Worm (Caenorhabditis elegans) whole organism, L1 larva: ENCODE results near the gene F12A10.9.

Experiments used
- Y116A8C.19 ChIP-seq: sonication (generic microtip); optimal IDR thresholded peaks from 2 replicates; lab custom pipeline; 2016; ENCODE audit warnings: missing compliant biosample characterization, missing genetic modification characterization, borderline replicate concordance
- aly-2 ChIP-seq: fragments of 150-350 bp; optimal IDR thresholded peaks from 2 replicates; lab custom pipeline; 2014; ENCODE audit warnings: missing biosample characterization, missing genetic modification characterization
- ama-1 ChIP-seq: fragments of 150-350 bp; optimal IDR thresholded peaks from 2 replicates; lab custom pipeline; 2014
- blmp-1 ChIP-seq: fragments of 150-350 bp; optimal IDR thresholded peaks from 2 replicates; lab custom pipeline; 2014; ENCODE audit warnings: missing biosample characterization, missing genetic modification characterization
- ceh-8 ChIP-seq: fragments of 200-800 bp; sonication (Bioruptor generic); optimal IDR thresholded peaks from 2 replicates; lab custom pipeline; 2018; ENCODE audit warnings: mild to moderate bottlenecking, missing genetic modification characterization, moderate library complexity, missing compliant biosample characterization
- ceh-88 ChIP-seq: fragments of 200-800 bp; sonication (Bioruptor generic); IDR thresholded peaks from 2 replicates; pipeline ENCODE4 v1.3.6; 2022; ENCODE audit warnings: missing genetic modification characterization, missing compliant biosample characterization
- ces-1 ChIP-seq: fragments of 150-350 bp; optimal IDR thresholded peaks from 2 replicates; lab custom pipeline; 2014; ENCODE audit warnings: missing biosample characterization, missing genetic modification reagents, missing genetic modification characterization
- dsc-1 ChIP-seq: sonication (generic microtip); optimal IDR thresholded peaks from 2 replicates; lab custom pipeline; 2016; ENCODE audit warnings: mild to moderate bottlenecking, missing genetic modification characterization, missing compliant biosample characterization
- efl-1 ChIP-seq, 4 experiments: fragments of 150-350 bp; optimal IDR thresholded peaks in 3 of 4; peaks in 1 of 4; 1 replicate in 1 of 4; 2 replicates in 3 of 4; lab custom pipeline; 2014; ENCODE audit warnings: missing biosample characterization in 2 of 4, missing genetic modification characterization in 2 of 4, missing genetic modification reagents in 2 of 4
- egl-13 ChIP-seq: sonication (generic microtip); optimal IDR thresholded peaks from 2 replicates; lab custom pipeline; 2016; ENCODE audit warnings: missing genotype, missing genetic modification reagents, missing genetic modification characterization, missing compliant biosample characterization
- elt-3 ChIP-seq, 6 experiments: fragments of 150-350 bp in 1 of 6; sonication (generic microtip); optimal IDR thresholded peaks; 2 replicates each; lab custom pipeline; 2017 to 2018; ENCODE audit warnings: missing biosample characterization in 6 of 6, missing genetic modification characterization in 6 of 6, inconsistent platforms in 1 of 6
- fkh-10 ChIP-seq: sonication (generic microtip); optimal IDR thresholded peaks from 2 replicates; lab custom pipeline; 2017; ENCODE audit warnings: missing biosample characterization, missing genetic modification reagents, missing genetic modification characterization
- fos-1 ChIP-seq: fragments of 150-350 bp; optimal IDR thresholded peaks from 2 replicates; lab custom pipeline; 2014; ENCODE audit warnings: missing biosample characterization, missing genetic modification characterization
- grh-1 ChIP-seq: fragments of 200-800 bp; sonication (Bioruptor generic); IDR thresholded peaks from 2 replicates; pipeline ENCODE4 v1.3.6; 2022; ENCODE audit warnings: missing genetic modification reagents, missing genetic modification characterization, missing compliant biosample characterization
- hlh-17 ChIP-seq: fragments of 200-800 bp; sonication (Bioruptor generic); optimal IDR thresholded peaks from 2 replicates; lab custom pipeline; 2018; ENCODE audit warnings: missing genetic modification characterization, mild to moderate bottlenecking, missing compliant biosample characterization, moderate library complexity, borderline replicate concordance
- hlh-4 ChIP-seq: sonication (generic microtip); optimal IDR thresholded peaks from 2 replicates; lab custom pipeline; 2016; ENCODE audit warnings: mild to moderate bottlenecking, missing genetic modification characterization, missing compliant biosample characterization
- irx-1 ChIP-seq: sonication (generic microtip); optimal IDR thresholded peaks from 2 replicates; lab custom pipeline; 2016; ENCODE audit warnings: missing genetic modification characterization, missing compliant biosample characterization
- isw-1 ChIP-seq: fragments of 200-800 bp; sonication (Bioruptor generic); IDR thresholded peaks from 2 replicates; pipeline ENCODE4 v1.3.6; 2022; ENCODE audit warnings: missing genetic modification characterization, missing compliant biosample characterization
- lin-14 ChIP-seq: fragments of 200-800 bp; sonication (Bioruptor generic); optimal IDR thresholded peaks from 2 replicates; lab custom pipeline; 2018; ENCODE audit warnings: mild to moderate bottlenecking, missing genetic modification characterization, moderate library complexity, missing compliant biosample characterization
- lin-39 ChIP-seq: fragments of 150-350 bp; optimal IDR thresholded peaks from 2 replicates; lab custom pipeline; 2014; ENCODE audit warnings: missing biosample characterization, missing genetic modification reagents, missing genetic modification characterization
- lir-3 ChIP-seq: sonication (generic microtip); optimal IDR thresholded peaks from 2 replicates; lab custom pipeline; 2016; ENCODE audit warnings: mild to moderate bottlenecking, missing genetic modification characterization, moderate library complexity, missing compliant biosample characterization; ENCODE audit not compliant: poor library complexity
- mdl-1 ChIP-seq, 2 experiments: fragments of 150-350 bp; optimal IDR thresholded peaks; 2 replicates each; lab custom pipeline; 2014 to 2017; ENCODE audit warnings: missing biosample characterization in 2 of 2, missing genetic modification characterization in 2 of 2, inconsistent platforms in 1 of 2
- nhr-20 ChIP-seq: sonication (generic microtip); optimal IDR thresholded peaks from 2 replicates; lab custom pipeline; 2016; ENCODE audit warnings: mild to moderate bottlenecking, missing genetic modification characterization, missing compliant biosample characterization
- nhr-28 ChIP-seq: fragments of 150-350 bp; optimal IDR thresholded peaks from 2 replicates; lab custom pipeline; 2014; ENCODE audit warnings: missing biosample characterization, missing genetic modification characterization
- nhr-76 ChIP-seq: sonication (generic microtip); optimal IDR thresholded peaks from 2 replicates; lab custom pipeline; 2017; ENCODE audit warnings: missing biosample characterization, missing genetic modification characterization
- nhr-77 ChIP-seq: fragments of 150-350 bp; optimal IDR thresholded peaks from 2 replicates; lab custom pipeline; 2014; ENCODE audit warnings: missing biosample characterization, missing genetic modification characterization
- nhr-85 ChIP-seq: sonication (generic microtip); peaks from one replicate; lab custom pipeline; 2016; ENCODE audit warnings: missing genetic modification characterization, inconsistent platforms, missing compliant biosample characterization
- pag-3 ChIP-seq: sonication (generic microtip); optimal IDR thresholded peaks from 2 replicates; lab custom pipeline; 2017; ENCODE audit warnings: missing genetic modification characterization, mild to moderate bottlenecking, missing compliant biosample characterization, antibody characterized with exemption, borderline replicate concordance; ENCODE audit not compliant: insufficient read depth
- snpc-4 ChIP-seq: fragments of 150-350 bp; optimal IDR thresholded peaks from 2 replicates; lab custom pipeline; 2014; ENCODE audit warnings: missing biosample characterization, missing genetic modification characterization
- sox-4 ChIP-seq: sonication (generic microtip); optimal IDR thresholded peaks from 2 replicates; lab custom pipeline; 2016; ENCODE audit warnings: missing genetic modification characterization, missing compliant biosample characterization
- sup-37 ChIP-seq: fragments of 200-800 bp; sonication (Bioruptor generic); optimal IDR thresholded peaks from 2 replicates; lab custom pipeline; 2018; ENCODE audit warnings: mild to moderate bottlenecking, missing genetic modification characterization, missing compliant biosample characterization
- unc-86 ChIP-seq: sonication (generic microtip); optimal IDR thresholded peaks from 2 replicates; lab custom pipeline; 2016; ENCODE audit warnings: missing genetic modification characterization, missing compliant biosample characterization
- unc-98 ChIP-seq: fragments of 200-800 bp; sonication (Bioruptor generic); IDR thresholded peaks from 2 replicates; pipeline ENCODE4 v1.3.6; 2022; ENCODE audit warnings: missing genetic modification characterization, missing compliant biosample characterization
- xbp-1 ChIP-seq: sonication (generic microtip); optimal IDR thresholded peaks from 2 replicates; lab custom pipeline; 2016; ENCODE audit warnings: missing genetic modification characterization, missing compliant biosample characterization
- ztf-11 ChIP-seq, 2 experiments: sonication (generic microtip); optimal IDR thresholded peaks; 2 replicates each; lab custom pipeline; 2016 to 2017; ENCODE audit warnings: missing genetic modification characterization in 2 of 2, missing biosample characterization in 1 of 2, missing compliant biosample characterization in 1 of 2

The F12A10.9 gene

DNA sequence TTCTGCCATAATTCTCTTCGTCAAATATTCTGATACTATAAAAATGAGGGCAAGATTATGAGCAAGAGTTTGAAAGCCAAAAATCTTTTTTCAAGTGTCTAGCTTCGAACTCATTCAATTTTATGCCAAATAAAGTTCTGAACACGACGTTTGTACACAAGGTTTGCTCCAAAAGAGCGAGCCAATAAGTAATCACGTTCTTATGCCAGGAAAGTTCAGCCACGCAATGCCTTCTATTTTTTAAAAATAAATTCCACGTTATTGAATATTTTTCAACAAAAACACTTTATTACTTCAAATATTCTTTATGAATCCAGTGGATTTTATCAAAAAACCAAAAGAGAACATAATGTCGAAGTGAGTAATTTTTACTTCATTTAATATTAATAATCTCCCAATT is 10.6 kb upstream of the F12A10.9 start, which contains the start of gene nep-5:
TSS of gene nep-5 (plus strand) at position 301 of the 400 bp plus-strand sequence.
- TF ChIP-seq hlh-17 (GFP tag; lab: Kevin White, UChicago) (no peak), ztf-11 (tag; optimal IDR thresholded peaks at IDR 0.05; lab: Kevin White, UChicago) (no peak), irx-1 (tag; lab: Kevin White, UChicago) (no peak), nhr-20 (no peak), ces-1 (GFP tag; lab: Kevin White, UChicago) (no peak), nhr-76 (tag; lab: Kevin White, UChicago) (no peak), hlh-4 (no peak), isw-1 (GFP tag; lab: Robert Waterston, UW) (no peak), snpc-4 (no peak), pag-3 (tag; lab: Kevin White, UChicago) (no peak), nhr-85 (tag; lab: Kevin White, UChicago) (no peak), nhr-28 (tag; lab: Kevin White, UChicago) (no peak), unc-86 (tag; lab: Kevin White, UChicago) (no peak), sox-4 (tag; lab: Kevin White, UChicago) (no peak), nhr-77 (tag; lab: Kevin White, UChicago) (no peak), ama-1 (no peak)

DNA sequence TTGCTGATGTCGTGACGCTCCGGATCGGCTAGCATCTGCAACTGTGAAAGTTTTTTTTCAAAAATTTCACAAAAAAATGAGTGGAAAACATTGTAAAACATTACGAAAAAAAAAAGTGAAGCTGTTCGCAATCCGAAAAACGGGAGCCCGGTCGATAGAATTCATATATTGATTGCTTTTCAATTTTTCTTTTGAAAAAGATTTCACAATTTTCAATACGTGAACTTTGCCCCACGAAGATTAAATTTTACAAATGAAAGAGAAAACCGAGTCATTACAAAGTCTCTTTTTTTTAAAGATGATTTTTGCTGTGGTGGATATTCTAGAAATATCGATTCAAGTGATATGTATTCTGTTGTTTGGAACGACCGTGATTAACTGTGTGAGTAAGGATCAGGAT is 4.1 kb upstream of the F12A10.9 start, which contains the start of gene F12A10.6:
TSS of gene F12A10.6 (minus strand) at position 101 of the 400 bp plus-strand sequence.
- TF ChIP-seq unc-98 (GFP tag; lab: Robert Waterston, UW) (no peak), xbp-1 (no peak), nhr-76 (tag; lab: Kevin White, UChicago) (no peak), nhr-85 (tag; lab: Kevin White, UChicago) (no peak), sox-4 (tag; lab: Kevin White, UChicago) (no peak), aly-2 (tag; lab: Kevin White, UChicago) (no peak)
- TF ChIP-seq, all 84 proteins: peak for 0

DNA sequence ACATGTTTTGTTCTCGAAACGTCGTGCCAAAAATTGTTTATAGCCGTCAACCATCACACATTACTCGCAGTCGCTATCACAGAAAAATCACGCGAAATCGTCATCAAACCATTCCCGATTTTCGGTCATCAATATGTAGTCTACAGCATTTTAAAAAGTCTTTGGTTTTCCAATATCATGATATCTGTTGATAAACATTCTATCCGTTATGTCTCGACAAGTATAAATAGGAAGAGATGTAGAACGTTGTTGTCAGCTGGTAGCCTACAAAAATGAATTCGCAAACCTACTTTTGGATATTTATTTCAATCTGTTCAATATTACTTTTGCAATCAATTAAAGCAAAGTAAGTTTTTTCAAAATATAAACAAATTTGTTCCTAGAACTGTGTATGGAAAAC is 2.1 kb upstream of the F12A10.9 start, which contains the start of gene F12A10.1:
TSS of gene F12A10.1 (plus strand) at position 166 of the 400 bp plus-strand sequence.
- TF ChIP-seq lin-14 (GFP tag; lab: Kevin White, UChicago) (peak; percentile 43), nhr-85 (tag; lab: Kevin White, UChicago) (peak; percentile 60), lir-3 (tag; lab: Kevin White, UChicago) (no peak), elt-3 (tag; optimal IDR thresholded peaks at IDR 0.05; lab: Kevin White, UChicago) (peak in 2 of 6 experiments; percentile 1 to 62), blmp-1 (peak; percentile 6), nhr-20 (peak; percentile 52), ceh-88 (no peak)

DNA sequence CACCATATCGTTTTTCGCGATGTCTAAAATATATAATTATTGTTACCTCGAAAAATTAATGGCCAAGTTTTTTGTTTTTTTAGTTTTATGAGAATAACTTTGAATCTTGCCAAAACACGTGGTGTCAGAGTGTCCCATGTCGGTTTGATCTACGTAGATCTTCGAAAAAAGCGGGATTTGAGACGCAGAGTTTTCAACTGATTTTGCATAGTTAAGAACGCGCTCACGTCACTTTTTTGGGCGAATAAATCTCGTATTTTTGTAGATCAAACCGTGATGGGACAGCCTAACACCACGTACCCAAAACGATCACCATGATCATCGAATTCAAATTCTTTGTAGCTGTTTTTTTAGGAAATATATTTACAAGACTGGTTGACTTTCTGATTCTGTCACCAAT is 948 bp upstream of the F12A10.9 start:
- TF ChIP-seq dsc-1 (no peak), nhr-85 (tag; lab: Kevin White, UChicago) (peak; percentile 26), ceh-88 (no peak)
- TF ChIP-seq, all 84 proteins: peak for 1

DNA sequence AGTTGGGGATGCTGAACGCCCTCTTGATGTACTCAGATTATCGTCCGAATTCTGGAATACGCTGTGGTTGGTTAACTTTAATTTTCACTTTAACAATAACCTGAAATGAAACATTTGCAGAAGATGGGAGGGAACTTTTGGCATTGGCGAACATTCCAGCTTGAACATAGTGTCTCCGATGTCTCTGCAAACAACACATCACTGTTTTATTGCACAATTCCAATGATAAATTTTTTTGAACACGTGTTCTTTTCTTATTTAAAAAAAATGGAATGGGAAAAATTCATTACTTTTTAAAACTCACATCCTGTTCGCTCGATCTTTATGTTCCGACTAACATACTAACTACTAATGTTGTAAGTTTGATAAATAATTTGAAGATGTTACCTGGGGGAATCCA is 2.0 kb downstream of the F12A10.9 start, which contains the start of gene fzy-1:
TSS of gene fzy-1 (plus strand) at position 301 of the 400 bp plus-strand sequence.
- TF ChIP-seq efl-1 (optimal IDR thresholded peaks at IDR 0.05; lab: Kevin White, UChicago) (no peak), efl-1 (GFP tag; optimal IDR thresholded peaks at IDR 0.05 in 1 of 2; lab: Kevin White, UChicago) (no peak), mdl-1 (tag; optimal IDR thresholded peaks at IDR 0.05; lab: Kevin White, UChicago) (no peak), nhr-28 (tag; lab: Kevin White, UChicago) (no peak), grh-1 (GFP tag; lab: Robert Waterston, UW) (no peak), egl-13 (tag; lab: Kevin White, UChicago) (no peak), Y116A8C.19 (no peak), blmp-1 (no peak), isw-1 (GFP tag; lab: Robert Waterston, UW) (no peak), fos-1 (no peak), ceh-8 (no peak), sup-37 (GFP tag; lab: Kevin White, UChicago) (no peak), ces-1 (GFP tag; lab: Kevin White, UChicago) (no peak), nhr-20 (no peak), lir-3 (tag; lab: Kevin White, UChicago) (no peak), dsc-1 (no peak), xbp-1 (no peak), fkh-10 (GFP tag; lab: Kevin White, UChicago) (no peak), lin-39 (tag; lab: Kevin White, UChicago) (no peak)
